Worm (Caenorhabditis elegans) whole organism, early embryonic: Measurements from ENCODE around the gene par-1.

ENCODE experiments used
- B0310.2 ChIP-seq: sonication (generic microtip); optimal IDR thresholded peaks from 2 replicates; lab custom pipeline; 2016; ENCODE audit warnings: mild to moderate bottlenecking, missing genetic modification characterization, missing compliant biosample characterization
- F13C5.2 ChIP-seq: sonication (generic microtip); optimal IDR thresholded peaks from 2 replicates; lab custom pipeline; 2017; ENCODE audit warnings: mild to moderate bottlenecking, missing genetic modification characterization, inconsistent platforms, missing compliant biosample characterization
- aly-1 ChIP-seq: sonication (generic microtip); optimal IDR thresholded peaks from 2 replicates; lab custom pipeline; 2016; ENCODE audit warnings: missing genetic modification characterization, missing compliant biosample characterization
- ama-1 ChIP-seq: fragments of 150-350 bp; optimal IDR thresholded peaks from 2 replicates; lab custom pipeline; 2014
- ceh-13 ChIP-seq: fragments of 200-800 bp; sonication (Bioruptor generic); optimal IDR thresholded peaks from 2 replicates; lab custom pipeline; 2018; ENCODE audit warnings: mild to moderate bottlenecking, missing genetic modification characterization, missing compliant biosample characterization
- ceh-36 ChIP-seq: sonication (generic microtip); optimal IDR thresholded peaks from 2 replicates; lab custom pipeline; 2016; ENCODE audit warnings: missing genetic modification characterization, inconsistent platforms, missing compliant biosample characterization
- ets-7 ChIP-seq: sonication (generic microtip); optimal IDR thresholded peaks from 2 replicates; lab custom pipeline; 2016; ENCODE audit warnings: missing genotype, missing genetic modification characterization, missing compliant biosample characterization
- flt-1 ChIP-seq: fragments of 200-800 bp; sonication (Bioruptor generic); IDR thresholded peaks from 2 replicates; pipeline ENCODE4 v1.3.6; 2022; ENCODE audit warnings: missing genetic modification characterization, missing compliant biosample characterization
- hmbx-1 ChIP-seq: sonication (generic microtip); optimal IDR thresholded peaks from 2 replicates; lab custom pipeline; 2016; ENCODE audit warnings: mild to moderate bottlenecking, missing genetic modification characterization, missing compliant biosample characterization
- hmg-4 ChIP-seq: fragments of 200-800 bp; sonication (Bioruptor generic); optimal IDR thresholded peaks from 2 replicates; lab custom pipeline; 2018; ENCODE audit warnings: mild to moderate bottlenecking, missing genetic modification characterization, missing compliant biosample characterization
- hnd-1 ChIP-seq: sonication (generic microtip); optimal IDR thresholded peaks from 2 replicates; lab custom pipeline; 2016; ENCODE audit warnings: missing genetic modification characterization, missing compliant biosample characterization
- pes-1 ChIP-seq: fragments of 200-800 bp; sonication (Bioruptor generic); IDR thresholded peaks from 2 replicates; pipeline ENCODE4 v1.3.6; 2022; ENCODE audit warnings: missing genetic modification reagents, missing genetic modification characterization, missing compliant biosample characterization
- scrt-1 ChIP-seq: fragments of 200-800 bp; sonication (Bioruptor generic); IDR thresholded peaks from 2 replicates; pipeline ENCODE4 v1.3.6; 2022; ENCODE audit warnings: missing genetic modification characterization, missing compliant biosample characterization
- sea-1 ChIP-seq: fragments of 200-800 bp; sonication (Bioruptor generic); conservative IDR thresholded peaks from 2 replicates; pipeline ENCODE4 v1.3.6; 2022; ENCODE audit warnings: missing genetic modification characterization, missing compliant biosample characterization
- tbx-11 ChIP-seq: fragments of 200-800 bp; sonication (Bioruptor generic); IDR thresholded peaks from 2 replicates; pipeline ENCODE4 v1.3.6; 2022; ENCODE audit warnings: missing genetic modification characterization, missing compliant biosample characterization
- tbx-37 ChIP-seq: fragments of 200-800 bp; sonication (Bioruptor generic); conservative IDR thresholded peaks from 2 replicates; pipeline ENCODE4 v1.3.6; 2022; ENCODE audit warnings: missing genetic modification reagents, missing genetic modification characterization, missing compliant biosample characterization
- tra-4 ChIP-seq: sonication (generic microtip); optimal IDR thresholded peaks from 2 replicates; lab custom pipeline; 2017; ENCODE audit warnings: missing genetic modification characterization, missing compliant biosample characterization

par-1 gene

DNA sequence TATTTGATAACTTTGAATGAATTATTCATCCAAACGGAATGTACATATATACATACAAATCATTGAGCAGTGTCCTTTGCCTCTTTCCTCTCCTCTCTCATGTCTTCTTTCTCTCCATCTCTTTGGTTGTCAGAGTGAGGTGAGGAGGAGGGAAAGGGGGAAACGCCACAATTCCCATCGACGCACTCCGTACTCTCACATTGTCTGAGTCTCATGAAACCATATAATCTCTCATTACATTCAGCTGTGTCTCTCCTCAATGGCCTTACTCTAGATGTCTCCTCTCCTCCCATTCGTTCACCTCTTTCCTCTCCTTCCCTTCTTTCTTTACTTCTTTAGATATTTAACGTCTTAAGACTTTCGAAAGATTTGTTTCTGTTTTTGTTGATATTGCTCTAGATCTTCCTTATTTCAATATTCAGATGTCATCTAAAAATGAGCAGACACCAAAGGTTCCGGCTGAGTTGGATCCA is 32.5 kb upstream of the par-1 start, which contains the start of gene ceh-74:
TSS of gene ceh-74 (plus strand) at position 423 of the 473 bp plus-strand sequence.
- no peak for TF ChIP-seq aly-1 (tag; lab: Kevin White, UChicago)

ce11 chrV:14176572-14176971 is 31.4 kb upstream of the par-1 start:
- no peak for TF ChIP-seq ama-1
- TF ChIP-seq scrt-1 = no peak
- no peak for TF ChIP-seq sea-1
- no peak for TF ChIP-seq ceh-13 (GFP tag; lab: Kevin White, UChicago)
- no peak for TF ChIP-seq tbx-37 (GFP tag; lab: Robert Waterston, UW)
- TF ChIP-seq tbx-11 (GFP tag; lab: Robert Waterston, UW) = no peak
- no peak for TF ChIP-seq tra-4 (tag; lab: Kevin White, UChicago)
- TF ChIP-seq pes-1 (GFP tag; lab: Robert Waterston, UW) = no peak
- TF ChIP-seq hnd-1 (tag; lab: Kevin White, UChicago) = no peak
- TF ChIP-seq hmbx-1 (tag; lab: Kevin White, UChicago) = no peak
- TF ChIP-seq ceh-36 (tag; lab: Kevin White, UChicago) = no peak
- no peak for TF ChIP-seq hmg-4 (GFP tag; lab: Kevin White, UChicago)

DNA sequence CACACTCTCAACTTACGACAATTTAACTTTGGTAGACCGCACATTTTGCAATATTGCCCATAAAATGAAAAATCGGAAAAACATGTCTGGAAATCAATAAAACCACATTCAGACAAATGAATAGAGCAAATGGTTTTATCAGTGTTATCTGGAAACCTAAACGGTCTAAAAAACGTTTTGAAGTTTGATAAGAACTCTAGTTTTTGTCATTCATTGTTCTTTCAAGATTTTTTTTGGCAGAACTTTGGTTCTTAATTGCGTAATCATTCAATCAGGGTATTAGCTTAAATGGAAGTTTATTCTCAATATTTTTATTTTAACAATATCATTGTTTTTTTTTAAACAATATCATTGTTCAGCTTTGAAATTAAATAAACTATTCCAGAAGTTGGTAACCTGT is 30.0 kb upstream of the par-1 start, which contains the start of gene cest-2.2:
TSS of gene cest-2.2 (minus strand) at position 140 of the 400 bp plus-strand sequence.
- TF ChIP-seq tra-4 (tag; lab: Kevin White, UChicago) (no peak), scrt-1 (no peak), tbx-37 (GFP tag; lab: Robert Waterston, UW) (no peak), aly-1 (tag; lab: Kevin White, UChicago) (no peak), ceh-36 (tag; lab: Kevin White, UChicago) (no peak), F13C5.2 (no peak), hnd-1 (tag; lab: Kevin White, UChicago) (no peak), tbx-11 (GFP tag; lab: Robert Waterston, UW) (no peak), hmg-4 (GFP tag; lab: Kevin White, UChicago) (no peak), B0310.2 (no peak), hmbx-1 (tag; lab: Kevin White, UChicago) (no peak), ama-1 (no peak), ceh-13 (GFP tag; lab: Kevin White, UChicago) (no peak), sea-1 (no peak), ets-7 (tag; lab: Kevin White, UChicago) (no peak), flt-1 (no peak), pes-1 (GFP tag; lab: Robert Waterston, UW) (no peak)

DNA sequence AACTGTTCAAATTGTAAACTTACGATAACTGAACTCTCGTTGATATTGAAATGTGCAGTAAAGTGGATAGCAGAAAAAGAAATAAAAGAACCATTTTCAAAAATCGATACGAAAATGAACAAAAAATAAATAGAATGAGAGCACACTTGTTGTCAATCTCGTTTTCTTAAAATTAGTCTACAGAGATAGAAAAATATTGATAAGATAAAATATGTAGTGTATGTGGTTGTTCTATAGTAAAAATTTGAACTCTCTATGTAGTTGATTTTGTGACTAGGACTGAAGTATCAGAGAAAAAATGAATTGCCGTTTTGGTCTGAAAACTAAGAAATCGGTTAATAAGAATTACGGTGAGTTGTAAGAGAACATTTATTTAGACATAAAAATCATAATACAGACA is 26.1 kb upstream of the par-1 start, which contains the start of gene cest-2.1:
TSS of gene cest-2.1 (minus strand) at position 198 of the 400 bp plus-strand sequence.
- no peak for TF ChIP-seq ceh-13 (GFP tag; lab: Kevin White, UChicago)
- TF ChIP-seq hnd-1 (tag; lab: Kevin White, UChicago) = no peak
- no peak for TF ChIP-seq tra-4 (tag; lab: Kevin White, UChicago)
- TF ChIP-seq tbx-11 (GFP tag; lab: Robert Waterston, UW) = no peak
- no peak for TF ChIP-seq aly-1 (tag; lab: Kevin White, UChicago)
- TF ChIP-seq scrt-1 = no peak
- no peak for TF ChIP-seq hmbx-1 (tag; lab: Kevin White, UChicago)

- TF ChIP-seq hmbx-1 (tag; lab: Kevin White, UChicago) (no peak), hnd-1 (tag; lab: Kevin White, UChicago) (no peak), ceh-36 (tag; lab: Kevin White, UChicago) (no peak), ceh-13 (GFP tag; lab: Kevin White, UChicago) (no peak), tbx-11 (GFP tag; lab: Robert Waterston, UW) (no peak), ama-1 (no peak), flt-1 (no peak), scrt-1 (no peak)
These were observed 22.5 kb upstream of the par-1 start, which contains the start of gene ocam-1 for ce11 chrV:14167629-14168028. Gene ocam-1 (minus strand): TSS chrV:14167729.

DNA sequence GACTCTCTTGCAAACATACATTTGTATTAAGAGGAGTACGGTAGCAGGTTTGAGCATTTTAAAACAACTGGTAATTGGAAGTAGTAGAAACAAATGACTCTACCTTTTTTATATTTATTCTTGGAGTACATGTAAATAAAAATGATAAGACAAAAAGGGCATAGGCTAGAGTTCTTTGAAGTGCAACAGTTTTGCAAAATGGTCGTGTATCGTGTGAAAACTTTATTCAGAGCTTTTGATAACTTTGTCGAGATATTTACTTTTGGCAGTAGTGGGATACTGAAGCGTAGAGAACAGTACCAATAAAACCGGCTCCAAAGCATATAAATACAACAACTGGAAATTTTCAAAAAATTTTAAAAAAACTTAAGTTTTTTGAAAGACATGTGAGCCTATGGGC is 21.5 kb upstream of the par-1 start, which contains the start of gene cest-1.1:
TSS of gene cest-1.1 (minus strand) at position 101 of the 400 bp plus-strand sequence.
- TF ChIP-seq scrt-1 = no peak
- TF ChIP-seq pes-1 (GFP tag; lab: Robert Waterston, UW) = no peak
- TF ChIP-seq ceh-13 (GFP tag; lab: Kevin White, UChicago) = no peak
- no peak for TF ChIP-seq tbx-37 (GFP tag; lab: Robert Waterston, UW)
- TF ChIP-seq flt-1 = no peak
- TF ChIP-seq B0310.2 = no peak
- no peak for TF ChIP-seq aly-1 (tag; lab: Kevin White, UChicago)
- TF ChIP-seq ceh-36 (tag; lab: Kevin White, UChicago) = no peak
- TF ChIP-seq ama-1 = no peak
- no peak for TF ChIP-seq sea-1
- no peak for TF ChIP-seq F13C5.2

ce11 chrV:14165745-14166144 is 20.6 kb upstream of the par-1 start:
- TF ChIP-seq scrt-1 (no peak), B0310.2 (no peak), ceh-13 (GFP tag; lab: Kevin White, UChicago) (no peak), aly-1 (tag; lab: Kevin White, UChicago) (no peak), pes-1 (GFP tag; lab: Robert Waterston, UW) (no peak), tbx-11 (GFP tag; lab: Robert Waterston, UW) (no peak), hmg-4 (GFP tag; lab: Kevin White, UChicago) (no peak), F13C5.2 (no peak)

- no peak for TF ChIP-seq B0310.2
- TF ChIP-seq aly-1 (tag; lab: Kevin White, UChicago) = no peak
- TF ChIP-seq ama-1 = no peak
- no peak for TF ChIP-seq hnd-1 (tag; lab: Kevin White, UChicago)
- no peak for TF ChIP-seq hmbx-1 (tag; lab: Kevin White, UChicago)
- no peak for TF ChIP-seq ceh-36 (tag; lab: Kevin White, UChicago)
- TF ChIP-seq ets-7 (tag; lab: Kevin White, UChicago) = no peak
- no peak for TF ChIP-seq tbx-11 (GFP tag; lab: Robert Waterston, UW)
- no peak for TF ChIP-seq F13C5.2
- TF ChIP-seq hmg-4 (GFP tag; lab: Kevin White, UChicago) = no peak
- no peak for TF ChIP-seq pes-1 (GFP tag; lab: Robert Waterston, UW)
- TF ChIP-seq tra-4 (tag; lab: Kevin White, UChicago) = no peak
- no peak for TF ChIP-seq flt-1
These were observed 17.9 kb upstream of the par-1 start, which contains the start of gene srd-26 for ce11 chrV:14162959-14163548. Gene srd-26 (minus strand): TSS chrV:14163009.
